Worm (Caenorhabditis elegans): ENCODE data around the gene F16H6.10.

- no peak for TF ChIP-seq nhr-12 (tag; optimal IDR thresholded peaks at IDR 0.05)
- TF ChIP-seq lin-13 (tag; optimal IDR thresholded peaks at IDR 0.05): no peak
- TF ChIP-seq nhr-76 (tag; optimal IDR thresholded peaks at IDR 0.05): no peak
- no peak for TF ChIP-seq unc-39 (tag; optimal IDR thresholded peaks at IDR 0.05)
- no peak for TF ChIP-seq lsy-2 (tag; optimal IDR thresholded peaks at IDR 0.05)
- TF ChIP-seq ceh-39 (tag; optimal IDR thresholded peaks at IDR 0.05): no peak
- TF ChIP-seq unc-120 (tag; optimal IDR thresholded peaks at IDR 0.05; ENCODE audit: poor library complexity, severe bottlenecking): no peak
- TF ChIP-seq elt-3 (tag; optimal IDR thresholded peaks at IDR 0.05): no peak
- TF ChIP-seq ces-1 (GFP tag; optimal IDR thresholded peaks at IDR 0.05): no peak
- TF ChIP-seq snpc-4 (tag; optimal IDR thresholded peaks at IDR 0.05): no peak
- TF ChIP-seq sem-2 (GFP tag; optimal IDR thresholded peaks at IDR 0.05): no peak
- TF ChIP-seq elt-1 (tag; optimal IDR thresholded peaks at IDR 0.05; ENCODE audit: borderline replicate concordance, insufficient read depth): no peak
- TF ChIP-seq ztf-11 (tag; optimal IDR thresholded peaks at IDR 0.05): no peak
These were observed 39.3 kb downstream of the F16H6.10 start, which contains the start of gene C31G12.3 for ce11 chrV:18184910-18185309.
